Fruit fly (Drosophila melanogaster) whole organism, prepupa: ENCODE data around the gene laf.

Experiments
- CG8632 ChIP-seq: fragments of 200-800 bp; sonication (Bioruptor generic); optimal IDR thresholded peaks from 3 replicates; lab custom pipeline; 2016; ENCODE audit warnings: missing biosample characterization, missing genetic modification characterization
- Hr4 ChIP-seq: fragments of 200-800 bp; sonication (Bioruptor generic); optimal IDR thresholded peaks from 3 replicates; lab custom pipeline; 2016; ENCODE audit warnings: missing biosample characterization, missing genetic modification characterization
- Sox14 ChIP-seq: fragments of 200-800 bp; sonication (Bioruptor generic); optimal IDR thresholded peaks from 3 replicates; lab custom pipeline; 2016; ENCODE audit warnings: missing biosample characterization, missing genetic modification characterization
- Sox15 ChIP-seq: fragments of 200-800 bp; sonication (Bioruptor generic); optimal IDR thresholded peaks from 3 replicates; lab custom pipeline; 2016; ENCODE audit warnings: missing biosample characterization, missing genetic modification characterization
- cyc ChIP-seq: fragments of 200-800 bp; sonication (Bioruptor generic); optimal IDR thresholded peaks from 3 replicates; lab custom pipeline; 2016; ENCODE audit warnings: missing biosample characterization, missing genetic modification characterization
- salr ChIP-seq, 2 experiments: fragments of 200-800 bp; sonication (Bioruptor generic); optimal IDR thresholded peaks; 3 replicates each; lab custom pipeline; 2016 to 2018; ENCODE audit warnings: missing biosample characterization in 2 of 2, missing genetic modification characterization in 2 of 2, mild to moderate bottlenecking in 1 of 2

- TF ChIP-seq salr (GFP tag; optimal IDR thresholded peaks at IDR 0.05; lab: Kevin White, UChicago) = no peak
- TF ChIP-seq Sox14 (GFP tag; lab: Kevin White, UChicago) = peak; percentile 20
- TF ChIP-seq Sox15 (GFP tag; lab: Kevin White, UChicago) = no peak
- peak; percentile 5 for TF ChIP-seq cyc (GFP tag; lab: Kevin White, UChicago)
- TF ChIP-seq Hr4 (GFP tag; lab: Kevin White, UChicago) = peak; percentile 38
- no peak for TF ChIP-seq CG8632
These were observed 34.8 kb upstream of the laf start for dm6 chr3R:4913181-4913580.
